ENCODE assay signal across 4 worm cellular contexts in the genomic region with DNA sequence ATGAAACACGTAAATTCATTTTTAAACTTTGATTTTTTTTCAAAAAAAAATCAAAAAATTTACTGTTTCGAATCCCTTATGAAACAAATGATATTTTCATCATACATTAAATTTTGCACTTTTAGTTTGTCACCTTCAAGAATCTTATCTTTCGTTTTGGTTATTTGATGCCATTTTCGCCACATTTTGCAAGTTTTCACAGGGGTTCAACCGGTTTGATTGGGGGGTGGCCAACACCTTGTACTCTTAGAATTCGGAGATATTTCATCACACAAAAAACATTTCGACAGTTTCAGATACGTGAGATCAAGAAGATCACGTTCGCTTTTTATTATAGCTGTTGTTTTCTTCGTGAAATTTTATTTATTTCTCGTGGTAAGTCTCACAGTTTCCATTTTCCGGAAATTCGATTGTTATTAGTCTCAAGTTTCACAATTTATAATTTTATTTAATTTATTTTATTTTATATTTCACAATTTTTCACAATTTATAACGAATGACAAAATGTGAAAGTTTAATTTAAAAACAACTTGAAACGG.
TF ChIP-seq lines count a peak whose summit lies in the region.

TSS of gene Y57G11C.31 (plus strand) at position 276 of the 539 bp plus-strand sequence.

TF ChIP-seq in whole organism, L1 larva, 84 proteins besides CTCF, POLR2A, EP300 and RAD21:
- TF ChIP-seq xbp-1 (tag; optimal IDR thresholded peaks at IDR 0.05; lab: Kevin White, UChicago): no peak
- TF ChIP-seq nhr-85 (tag; lab: Kevin White, UChicago): peak; percentile 66
- TF ChIP-seq ztf-4 (tag; optimal IDR thresholded peaks at IDR 0.05; lab: Kevin White, UChicago): no peak
- TF ChIP-seq efl-1 (optimal IDR thresholded peaks at IDR 0.05; lab: Kevin White, UChicago): no peak
- peak in 1 of 2 experiments; percentile 86 for TF ChIP-seq efl-1 (GFP tag; optimal IDR thresholded peaks at IDR 0.05 in 1 of 2; lab: Kevin White, UChicago)
- TF ChIP-seq elt-3 (tag; optimal IDR thresholded peaks at IDR 0.05; lab: Kevin White, UChicago): peak in 2 of 6 experiments; percentile 14 to 44

TF ChIP-seq in whole organism, L2 larva, 48 proteins besides CTCF, POLR2A, EP300 and RAD21:
- TF ChIP-seq nhr-6 (tag; optimal IDR thresholded peaks at IDR 0.05; lab: Kevin White, UChicago) (no peak), sem-4 (tag; optimal IDR thresholded peaks at IDR 0.05; lab: Kevin White, UChicago) (no peak), ceh-16 (tag; optimal IDR thresholded peaks at IDR 0.05; lab: Kevin White, UChicago) (no peak), ztf-11 (tag; optimal IDR thresholded peaks at IDR 0.05; lab: Kevin White, UChicago) (no peak), aly-2 (tag; optimal IDR thresholded peaks at IDR 0.05; lab: Kevin White, UChicago) (no peak), nhr-12 (tag; optimal IDR thresholded peaks at IDR 0.05; lab: Kevin White, UChicago) (no peak), blmp-1 (tag; optimal IDR thresholded peaks at IDR 0.05; lab: Kevin White, UChicago; ENCODE audit: insufficient read depth) (peak; percentile 67), dmd-4 (tag; optimal IDR thresholded peaks at IDR 0.05; lab: Kevin White, UChicago) (no peak), nhr-25 (tag; optimal IDR thresholded peaks at IDR 0.05; lab: Kevin White, UChicago) (peak; percentile 45), ztf-4 (tag; optimal IDR thresholded peaks at IDR 0.05; lab: Kevin White, UChicago) (no peak), nhr-23 (tag; optimal IDR thresholded peaks at IDR 0.05; lab: Kevin White, UChicago) (no peak), lin-39 (tag; optimal IDR thresholded peaks at IDR 0.05; lab: Kevin White, UChicago) (no peak), crh-2 (tag; optimal IDR thresholded peaks at IDR 0.05; lab: Kevin White, UChicago) (no peak), ZK546.5 (tag; optimal IDR thresholded peaks at IDR 0.05; lab: Kevin White, UChicago) (no peak), snpc-4 (tag; optimal IDR thresholded peaks at IDR 0.05; lab: Kevin White, UChicago) (no peak), nhr-129 (tag; optimal IDR thresholded peaks at IDR 0.05; lab: Kevin White, UChicago) (peak; percentile 1), fos-1 (tag; optimal IDR thresholded peaks at IDR 0.05; lab: Kevin White, UChicago) (no peak), nhr-21 (tag; optimal IDR thresholded peaks at IDR 0.05; lab: Kevin White, UChicago) (peak; percentile 48)

TF ChIP-seq in whole organism, L3 larva, 47 proteins besides CTCF, POLR2A, EP300 and RAD21:
- TF ChIP-seq ceh-82 (tag; optimal IDR thresholded peaks at IDR 0.05; lab: Kevin White, UChicago): no peak
- peak; percentile 61 for TF ChIP-seq nhr-25 (tag; optimal IDR thresholded peaks at IDR 0.05; lab: Kevin White, UChicago)
- peak in 1 of 3 experiments; percentile 6 for TF ChIP-seq elt-3 (tag; optimal IDR thresholded peaks at IDR 0.05; lab: Kevin White, UChicago)

TF ChIP-seq in whole organism, L4 larva, 104 proteins besides CTCF, POLR2A, EP300 and RAD21:
- TF ChIP-seq ceh-32 (tag; optimal IDR thresholded peaks at IDR 0.05; lab: Kevin White, UChicago; ENCODE audit: poor library complexity) (no peak), nhr-102 (tag; optimal IDR thresholded peaks at IDR 0.05; lab: Kevin White, UChicago) (no peak), aha-1 (tag; lab: Kevin White, UChicago) (peak; percentile 61), mxl-3 (GFP tag; optimal IDR thresholded peaks at IDR 0.05; lab: Kevin White, UChicago) (no peak), nhr-28 (tag; optimal IDR thresholded peaks at IDR 0.05; lab: Kevin White, UChicago) (peak; percentile 26)

Comparison
In these comparisons a context has a peak if more than half of its experiments do, and no peak if none do; other contexts are left out.
1. Of the 29 proteins assayed by ChIP-seq in both whole organism, L4 larva and whole organism, L1 larva: peak only in whole organism, L4 larva: aha-1 and nhr-28; only in whole organism, L1 larva: none; in both: none; in neither: 27.